Worm (Caenorhabditis elegans) whole organism, young adult: ENCODE measurements around the gene F52H2.15.
A peak's percentile ranks its signal among the peaks of the same experiment; 100 is the strongest.

Experiments used
- B0019.2 ChIP-seq: fragments of 200-800 bp; sonication (Bioruptor generic); conservative IDR thresholded peaks from 2 replicates; pipeline ENCODE4 v1.3.6; 2022; ENCODE audit warnings: missing genetic modification reagents, missing genetic modification characterization, missing compliant biosample characterization
- B0261.1 ChIP-seq: sonication (generic microtip); optimal IDR thresholded peaks from 2 replicates; lab custom pipeline; 2016; ENCODE audit warnings: mild to moderate bottlenecking, missing genetic modification characterization, moderate library complexity, missing compliant biosample characterization
- K11D2.4 ChIP-seq: fragments of 200-800 bp; sonication (Bioruptor generic); IDR thresholded peaks from 2 replicates; pipeline ENCODE4 v1.3.6; 2022; ENCODE audit warnings: missing genetic modification reagents, missing genetic modification characterization, missing compliant biosample characterization
- Y56A3A.18 ChIP-seq: fragments of 200-800 bp; sonication (Bioruptor generic); IDR thresholded peaks from 2 replicates; pipeline ENCODE4 v1.3.6; 2022; ENCODE audit warnings: missing genetic modification reagents, missing genetic modification characterization, missing compliant biosample characterization
- Y95B8A.8 ChIP-seq: fragments of 200-800 bp; sonication (Bioruptor generic); IDR thresholded peaks from 2 replicates; pipeline ENCODE4 v1.3.6; 2022; ENCODE audit warnings: missing genetic modification reagents, missing genetic modification characterization, missing compliant biosample characterization
- ZK185.1 ChIP-seq: sonication (generic microtip); optimal IDR thresholded peaks from 2 replicates; lab custom pipeline; 2016; ENCODE audit warnings: mild to moderate bottlenecking, missing genetic modification characterization, missing compliant biosample characterization; ENCODE audit not compliant: poor library complexity, severe bottlenecking
- aptf-2 ChIP-seq: fragments of 200-800 bp; sonication (Bioruptor generic); conservative IDR thresholded peaks from 2 replicates; pipeline ENCODE4 v1.3.6; 2022; ENCODE audit warnings: missing genetic modification reagents, missing genetic modification characterization, missing compliant biosample characterization
- aptf-3 ChIP-seq: fragments of 200-800 bp; sonication (Bioruptor generic); IDR thresholded peaks from 2 replicates; pipeline ENCODE4 v1.3.6; 2022; ENCODE audit warnings: missing genetic modification characterization, missing compliant biosample characterization
- athp-1 ChIP-seq: sonication (generic microtip); optimal IDR thresholded peaks from 2 replicates; lab custom pipeline; 2017; ENCODE audit warnings: mild to moderate bottlenecking, missing genetic modification characterization, missing compliant biosample characterization
- attf-3 ChIP-seq: fragments of 200-800 bp; sonication (Bioruptor generic); conservative IDR thresholded peaks from 2 replicates; pipeline ENCODE4 v1.3.6; 2022; ENCODE audit warnings: missing genetic modification reagents, missing genetic modification characterization, missing compliant biosample characterization
- bed-2 ChIP-seq: fragments of 200-800 bp; sonication (Bioruptor generic); IDR thresholded peaks from 2 replicates; pipeline ENCODE4 v1.3.6; 2022; ENCODE audit warnings: missing genetic modification reagents, missing genetic modification characterization, missing compliant biosample characterization
- cebp-1 ChIP-seq, 2 experiments: fragments of 200-800 bp in 1 of 2; sonication (Bioruptor generic) in 1 of 2; sonication (generic microtip) in 1 of 2; IDR thresholded peaks in 1 of 2; optimal IDR thresholded peaks in 1 of 2; 2 replicates each; pipeline versions ENCODE4 v1.3.6 to Lab custom; 2017 to 2022; ENCODE audit warnings: missing compliant biosample characterization in 2 of 2, missing genetic modification characterization in 2 of 2, mild to moderate bottlenecking in 1 of 2, missing genetic modification reagents in 1 of 2, moderate library complexity in 1 of 2
- cebp-2 ChIP-seq: fragments of 200-800 bp; sonication (Bioruptor generic); IDR thresholded peaks from 2 replicates; pipeline ENCODE4 v1.3.6; 2022; ENCODE audit warnings: missing genetic modification characterization, missing compliant biosample characterization
- dpff-1 ChIP-seq: sonication (generic microtip); optimal IDR thresholded peaks from 2 replicates; lab custom pipeline; 2017; ENCODE audit warnings: mild to moderate bottlenecking, missing genetic modification characterization, missing compliant biosample characterization
- gei-17 ChIP-seq: fragments of 200-800 bp; sonication (Bioruptor generic); optimal IDR thresholded peaks from 2 replicates; lab custom pipeline; 2018; ENCODE audit warnings: mild to moderate bottlenecking, missing genetic modification characterization, missing compliant biosample characterization
- hlh-26 ChIP-seq: fragments of 200-800 bp; sonication (Bioruptor generic); conservative IDR thresholded peaks from 2 replicates; pipeline ENCODE4 v1.3.6; 2022; ENCODE audit warnings: missing genetic modification reagents, missing genetic modification characterization, missing compliant biosample characterization
- hrde-1 ChIP-seq: sonication (generic microtip); optimal IDR thresholded peaks from 2 replicates; lab custom pipeline; 2016; ENCODE audit warnings: missing genetic modification characterization, mild to moderate bottlenecking, missing compliant biosample characterization, moderate library complexity, missing genotype, missing genetic modification reagents, borderline replicate concordance
- lin-54 ChIP-seq: fragments of 200-800 bp; sonication (Bioruptor generic); optimal IDR thresholded peaks from 2 replicates; lab custom pipeline; 2018; ENCODE audit warnings: mild to moderate bottlenecking, missing genetic modification characterization, missing compliant biosample characterization
- madf-10 ChIP-seq: sonication (generic microtip); optimal IDR thresholded peaks from 2 replicates; lab custom pipeline; 2016; ENCODE audit warnings: mild to moderate bottlenecking, missing genetic modification characterization, missing compliant biosample characterization
- madf-6 ChIP-seq: fragments of 200-800 bp; sonication (Bioruptor generic); IDR thresholded peaks from 2 replicates; pipeline ENCODE4 v1.3.6; 2022; ENCODE audit warnings: missing genetic modification reagents, missing genetic modification characterization, missing compliant biosample characterization
- mel-28 ChIP-seq: sonication (generic microtip); optimal IDR thresholded peaks from 2 replicates; lab custom pipeline; 2016; ENCODE audit warnings: borderline replicate concordance, mild to moderate bottlenecking, missing genetic modification characterization, missing compliant biosample characterization
- nfya-1 ChIP-seq: sonication (generic microtip); optimal IDR thresholded peaks from 2 replicates; lab custom pipeline; 2017; ENCODE audit warnings: antibody characterized with exemption, missing compliant biosample characterization, missing genetic modification characterization, borderline replicate concordance; ENCODE audit not compliant: insufficient read depth
- nfya-2 ChIP-seq: fragments of 200-800 bp; sonication (Bioruptor generic); IDR thresholded peaks from 2 replicates; pipeline ENCODE4 v1.3.6; 2022; ENCODE audit warnings: missing genetic modification reagents, missing genetic modification characterization, missing compliant biosample characterization
- nfyb-1 ChIP-seq: fragments of 200-800 bp; sonication (Bioruptor generic); IDR thresholded peaks from 2 replicates; pipeline ENCODE4 v1.3.6; 2022; ENCODE audit warnings: missing genetic modification reagents, missing genetic modification characterization, missing compliant biosample characterization
- pha-4 ChIP-seq: fragments of 150-350 bp; sonication (generic microtip); optimal IDR thresholded peaks from 2 replicates; lab custom pipeline; 2014; ENCODE audit warnings: missing biosample characterization, missing genetic modification reagents, missing genetic modification characterization
- rcor-1 ChIP-seq: fragments of 200-800 bp; sonication (Bioruptor generic); IDR thresholded peaks from 2 replicates; pipeline ENCODE4 v1.3.6; 2022; ENCODE audit warnings: missing genetic modification reagents, missing genetic modification characterization, missing compliant biosample characterization
- rpc-1 ChIP-seq, 2 experiments: fragments of 150-350 bp in 1 of 2; sonication (generic microtip) in 1 of 2; optimal IDR thresholded peaks; 2 replicates each; lab custom pipeline; 2014 to 2018; ENCODE audit warnings: missing biosample characterization in 1 of 2, missing genetic modification characterization in 1 of 2, missing genetic modification reagents in 1 of 2, missing genotype in 1 of 2
- sdz-38 ChIP-seq: sonication (generic microtip); optimal IDR thresholded peaks from 2 replicates; lab custom pipeline; 2016; ENCODE audit warnings: missing genotype, missing genetic modification characterization, missing compliant biosample characterization
- snpc-4 ChIP-seq, 5 experiments: fragments of 150-350 bp in 1 of 5; sonication (generic microtip) in 4 of 5; optimal IDR thresholded peaks; 2 replicates each; lab custom pipeline; 2014 to 2018; ENCODE audit warnings: missing genetic modification characterization in 5 of 5, missing biosample characterization in 3 of 5, antibody characterized with exemption in 2 of 5, mild to moderate bottlenecking in 2 of 5, missing compliant biosample characterization in 2 of 5, missing genotype in 2 of 5, moderate library complexity in 2 of 5, missing genetic modification reagents in 1 of 5
- tbp1 ChIP-seq: fragments of 200-800 bp; sonication (Bioruptor generic); optimal IDR thresholded peaks from 2 replicates; lab custom pipeline; 2018; ENCODE audit warnings: mild to moderate bottlenecking, missing genetic modification characterization, missing compliant biosample characterization
- xnd-1 ChIP-seq: sonication (generic microtip); optimal IDR thresholded peaks from 2 replicates; lab custom pipeline; 2016; ENCODE audit warnings: missing genotype, missing genetic modification reagents, missing genetic modification characterization, missing compliant biosample characterization
- zim-3 ChIP-seq: sonication (generic microtip); optimal IDR thresholded peaks from 2 replicates; lab custom pipeline; 2017; ENCODE audit warnings: mild to moderate bottlenecking, missing genetic modification characterization, moderate library complexity, missing compliant biosample characterization
- ztf-18 ChIP-seq: sonication (generic microtip); optimal IDR thresholded peaks from 2 replicates; lab custom pipeline; 2016; ENCODE audit warnings: missing genotype, mild to moderate bottlenecking, missing genetic modification characterization, missing compliant biosample characterization
- ztf-25 ChIP-seq: fragments of 200-800 bp; sonication (Bioruptor generic); IDR thresholded peaks from 2 replicates; pipeline ENCODE4 v1.3.6; 2022; ENCODE audit warnings: missing genetic modification reagents, missing genetic modification characterization, missing compliant biosample characterization
- ztf-3 ChIP-seq: fragments of 200-800 bp; sonication (Bioruptor generic); optimal IDR thresholded peaks from 2 replicates; lab custom pipeline; 2018; ENCODE audit warnings: mild to moderate bottlenecking, missing genetic modification characterization, missing compliant biosample characterization

F52H2.15 gene

DNA sequence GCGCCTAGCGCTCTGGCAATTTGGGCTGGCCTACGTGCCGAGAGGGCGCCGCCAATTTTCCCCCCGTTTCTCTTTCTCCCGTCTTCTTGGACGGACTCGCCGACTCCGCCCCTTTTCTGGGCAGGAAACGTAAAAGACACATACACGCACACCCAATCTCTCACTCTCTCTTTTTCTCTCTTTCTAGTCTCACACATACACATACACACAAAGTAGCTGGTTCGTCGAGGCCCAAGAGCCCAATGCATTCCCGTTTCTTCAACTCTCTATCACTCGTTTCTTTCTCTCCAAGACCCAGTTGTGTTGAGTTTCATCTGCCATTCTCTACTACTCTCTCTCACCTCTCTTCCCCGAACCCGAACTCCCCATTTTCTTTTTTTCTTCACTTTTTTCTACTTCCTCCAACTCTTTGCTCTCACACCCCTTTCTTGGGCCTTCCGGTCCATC is 33.7 kb downstream of the F52H2.15 start (continued):
- TF ChIP-seq aptf-3 (GFP tag; lab: Robert Waterston, UW) = no peak
- TF ChIP-seq xnd-1 (tag; lab: Kevin White, UChicago) = no peak
- no peak for TF ChIP-seq mel-28 (tag; lab: Kevin White, UChicago)
- no peak for TF ChIP-seq ztf-25 (GFP tag; lab: Robert Waterston, UW)
- no peak for TF ChIP-seq ztf-3 (GFP tag; lab: Kevin White, UChicago)
- TF ChIP-seq madf-10 = peak; percentile 35
- no peak for TF ChIP-seq tbp1 (GFP tag; lab: Kevin White, UChicago)
- no peak for TF ChIP-seq bed-2 (GFP tag; lab: Robert Waterston, UW)
- TF ChIP-seq hrde-1 = no peak
- TF ChIP-seq nfyb-1 (GFP tag; lab: Robert Waterston, UW) = peak; percentile 67; the same call in 1 of the 2 replicates
- TF ChIP-seq ZK185.1 = no peak
- no peak for TF ChIP-seq nfya-2 (GFP tag; lab: Robert Waterston, UW)
- no peak for TF ChIP-seq lin-54 (GFP tag; lab: Kevin White, UChicago)
- TF ChIP-seq B0019.2 = no peak
- TF ChIP-seq attf-3 (GFP tag; lab: Robert Waterston, UW) = no peak
- TF ChIP-seq cebp-1 (GFP tag; IDR thresholded peaks at IDR 0.05; lab: Robert Waterston, UW) = no peak
- TF ChIP-seq cebp-1 (tag; optimal IDR thresholded peaks at IDR 0.05; lab: Kevin White, UChicago) = peak; percentile 58
- no peak for TF ChIP-seq pha-4 (tag; lab: Kevin White, UChicago)
- TF ChIP-seq zim-3 (tag; lab: Kevin White, UChicago) = no peak
- no peak for TF ChIP-seq nfya-1 (tag; lab: Kevin White, UChicago)
- TF ChIP-seq sdz-38 (tag; lab: Kevin White, UChicago) = no peak
- TF ChIP-seq Y56A3A.18 (GFP tag; lab: Robert Waterston, UW) = no peak
- TF ChIP-seq gei-17 (GFP tag; lab: Kevin White, UChicago) = peak; percentile 27
- no peak for TF ChIP-seq Y95B8A.8
- no peak for TF ChIP-seq ztf-18
- no peak for TF ChIP-seq snpc-4 (GFP tag; optimal IDR thresholded peaks at IDR 0.05; lab: Kevin White, UChicago)
- TF ChIP-seq snpc-4 (tag; optimal IDR thresholded peaks at IDR 0.05; lab: Kevin White, UChicago) = peak in 1 of 4 experiments; percentile 25
- 0 out of 2 replicates have a peak, but pooled peaks have one; percentile 12 for TF ChIP-seq K11D2.4
- no peak for TF ChIP-seq aptf-2 (GFP tag; lab: Robert Waterston, UW)
- TF ChIP-seq madf-6 = no peak
- TF ChIP-seq dpff-1 = no peak
- no peak for TF ChIP-seq cebp-2
- TF ChIP-seq B0261.1 (tag; lab: Kevin White, UChicago) = no peak
- TF ChIP-seq athp-1 (tag; lab: Kevin White, UChicago) = no peak
- no peak for TF ChIP-seq hlh-26

DNA sequence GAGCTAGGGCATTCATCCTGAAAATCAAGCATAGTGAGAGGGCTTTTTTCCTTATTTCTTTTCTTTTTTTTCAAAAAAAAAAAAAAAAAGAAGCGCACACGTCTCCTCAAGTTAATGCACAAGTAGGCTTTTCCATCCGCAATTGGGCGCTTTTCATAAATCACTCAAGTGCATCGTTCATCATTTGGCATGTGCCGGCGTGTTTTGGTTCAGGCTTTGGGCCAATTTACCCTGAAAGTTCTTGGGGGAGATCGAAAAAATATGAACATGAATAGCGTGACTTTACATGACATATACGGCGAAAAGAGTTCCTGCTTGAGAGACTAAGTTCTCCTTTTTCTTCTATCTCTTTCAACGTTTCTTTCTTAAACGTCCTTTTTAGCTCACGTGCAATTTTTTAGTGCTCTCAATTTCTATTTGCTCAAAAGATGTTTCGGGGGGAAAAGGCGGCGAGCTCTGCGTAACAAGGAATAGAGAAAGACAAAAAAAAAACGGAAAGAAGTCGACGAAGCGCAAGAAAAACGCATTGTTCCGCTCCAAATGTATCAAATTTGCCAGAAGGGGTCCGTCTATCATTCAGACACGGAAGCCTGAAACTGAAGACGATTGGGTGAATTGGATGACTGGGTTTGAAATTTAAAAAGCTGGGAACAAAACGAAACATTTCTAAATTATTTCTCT is 36.0 kb downstream of the F52H2.15 start:
- TF ChIP-seq rpc-1 (optimal IDR thresholded peaks at IDR 0.05; lab: Kevin White, UChicago) (no peak), rpc-1 (tag; optimal IDR thresholded peaks at IDR 0.05; lab: Kevin White, UChicago) (no peak), rcor-1 (GFP tag; lab: Robert Waterston, UW) (no peak)
